Worm (Caenorhabditis elegans) whole organism, late embryonic: Measurements from ENCODE around the gene Y57G11C.48.

ENCODE experiments used
- fax-1 ChIP-seq: sonication (generic microtip); optimal IDR thresholded peaks from 2 replicates; lab custom pipeline; 2016; ENCODE audit warnings: missing genotype, missing genetic modification characterization, missing compliant biosample characterization
- nfya-1 ChIP-seq: sonication (generic microtip); optimal IDR thresholded peaks from 2 replicates; lab custom pipeline; 2017; ENCODE audit warnings: missing genetic modification characterization, mild to moderate bottlenecking, missing compliant biosample characterization, antibody characterized with exemption, moderate library complexity
- unc-55 ChIP-seq: sonication (generic microtip); optimal IDR thresholded peaks from 2 replicates; lab custom pipeline; 2017; ENCODE audit warnings: missing biosample characterization, missing genetic modification reagents, missing genetic modification characterization

DNA sequence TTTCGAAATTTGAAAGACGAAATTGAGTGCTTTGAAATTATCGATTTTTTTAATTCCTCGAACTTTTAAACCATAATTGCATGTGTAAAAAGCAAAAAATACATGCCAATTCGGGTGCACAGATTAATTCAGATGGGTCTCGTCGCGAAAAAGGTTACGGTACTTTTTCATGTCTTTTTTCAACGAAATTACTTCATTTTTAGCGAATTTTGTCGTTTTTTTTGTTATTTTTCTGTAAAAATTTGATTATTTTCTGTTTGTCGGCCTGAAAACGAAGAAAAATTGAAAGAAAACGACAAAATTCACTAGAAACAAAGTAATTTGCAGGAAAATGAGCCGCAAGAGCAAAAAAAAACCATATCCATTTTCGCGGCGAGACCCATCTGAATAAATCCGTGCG, 10.7 kb upstream of the Y57G11C.48 start:
- TF ChIP-seq fax-1 (tag; lab: Kevin White, UChicago) (no peak), nfya-1 (tag; lab: Kevin White, UChicago) (no peak), unc-55 (GFP tag; lab: Kevin White, UChicago) (no peak)
